Worm (Caenorhabditis elegans) whole organism, L3 larva: ENCODE results near the gene F56D6.21.

Experiments
- ZK546.5 ChIP-seq: sonication (generic microtip); optimal IDR thresholded peaks from 2 replicates; lab custom pipeline; 2017; ENCODE audit warnings: missing biosample characterization, missing genetic modification characterization
- aly-2 ChIP-seq: fragments of 150-350 bp; optimal IDR thresholded peaks from 2 replicates; lab custom pipeline; 2014; ENCODE audit warnings: missing biosample characterization, missing genetic modification characterization
- ama-1 ChIP-seq: fragments of 150-350 bp; optimal IDR thresholded peaks from 2 replicates; lab custom pipeline; 2018
- ceh-16 ChIP-seq: sonication (generic microtip); optimal IDR thresholded peaks from 2 replicates; lab custom pipeline; 2017; ENCODE audit warnings: missing biosample characterization, missing genetic modification characterization
- daf-12 ChIP-seq: fragments of 150-350 bp; optimal IDR thresholded peaks from 2 replicates; lab custom pipeline; 2014; ENCODE audit warnings: missing biosample characterization, missing genetic modification reagents, missing genetic modification characterization
- egl-27 ChIP-seq: sonication (generic microtip); optimal IDR thresholded peaks from 4 replicates; lab custom pipeline; 2017; ENCODE audit warnings: missing biosample characterization, missing genetic modification reagents, missing genetic modification characterization
- egl-5 ChIP-seq: fragments of 150-350 bp; optimal IDR thresholded peaks from 2 replicates; lab custom pipeline; 2017; ENCODE audit warnings: missing biosample characterization, missing genetic modification reagents, missing genetic modification characterization, inconsistent platforms
- elt-2 ChIP-seq: sonication (generic microtip); optimal IDR thresholded peaks from 2 replicates; lab custom pipeline; 2016; ENCODE audit warnings: missing genetic modification reagents, mild to moderate bottlenecking, missing genetic modification characterization, missing compliant biosample characterization
- elt-3 ChIP-seq, 3 experiments: fragments of 150-350 bp in 1 of 3; sonication (generic microtip) in 2 of 3; optimal IDR thresholded peaks; 2 replicates in 2 of 3; 4 replicates in 1 of 3; lab custom pipeline; 2014 to 2017; ENCODE audit warnings: missing biosample characterization in 3 of 3, missing genetic modification characterization in 3 of 3
- fkh-10 ChIP-seq: sonication (generic microtip); optimal IDR thresholded peaks from 2 replicates; lab custom pipeline; 2017; ENCODE audit warnings: missing biosample characterization, missing genetic modification reagents, missing genetic modification characterization
- fkh-2 ChIP-seq: fragments of 150-350 bp; optimal IDR thresholded peaks from 2 replicates; lab custom pipeline; 2014; ENCODE audit warnings: missing biosample characterization, missing genetic modification reagents, missing genetic modification characterization
- fos-1 ChIP-seq: fragments of 150-350 bp; optimal IDR thresholded peaks from 2 replicates; lab custom pipeline; 2014; ENCODE audit warnings: missing biosample characterization, missing genetic modification characterization
- jun-1 ChIP-seq: fragments of 150-350 bp; optimal IDR thresholded peaks from 2 replicates; lab custom pipeline; 2014; ENCODE audit warnings: missing biosample characterization, missing genetic modification reagents, missing genetic modification characterization
- lin-15B ChIP-seq: fragments of 150-350 bp; optimal IDR thresholded peaks from 2 replicates; lab custom pipeline; 2014; ENCODE audit warnings: missing biosample characterization, missing genetic modification characterization
- lin-39 ChIP-seq: fragments of 150-350 bp; optimal IDR thresholded peaks from 2 replicates; lab custom pipeline; 2018; ENCODE audit warnings: missing biosample characterization, missing genetic modification reagents, missing genetic modification characterization
- lsy-12 ChIP-seq: sonication (generic microtip); optimal IDR thresholded peaks from 2 replicates; lab custom pipeline; 2016; ENCODE audit warnings: mild to moderate bottlenecking, missing genetic modification characterization, missing compliant biosample characterization
- mml-1 ChIP-seq: fragments of 150-350 bp; sonication (generic microtip); optimal IDR thresholded peaks from 3 replicates; lab custom pipeline; 2014; ENCODE audit warnings: missing biosample characterization, missing genetic modification characterization
- nfya-1 ChIP-seq: sonication (generic microtip); optimal IDR thresholded peaks from 2 replicates; lab custom pipeline; 2017; ENCODE audit warnings: missing genetic modification characterization, mild to moderate bottlenecking, missing compliant biosample characterization, antibody characterized with exemption, moderate library complexity; ENCODE audit not compliant: insufficient read depth
- nhr-11 ChIP-seq: fragments of 150-350 bp; optimal IDR thresholded peaks from 2 replicates; lab custom pipeline; 2014; ENCODE audit warnings: missing biosample characterization, missing genetic modification characterization
- nhr-23 ChIP-seq: fragments of 150-350 bp; optimal IDR thresholded peaks from 2 replicates; lab custom pipeline; 2014; ENCODE audit warnings: missing biosample characterization, missing genetic modification reagents, missing genetic modification characterization
- pha-4 ChIP-seq: fragments of 150-350 bp; optimal IDR thresholded peaks from 2 replicates; lab custom pipeline; 2014; ENCODE audit warnings: missing biosample characterization, missing genetic modification reagents, missing genetic modification characterization
- pqm-1 ChIP-seq: fragments of 150-350 bp; optimal IDR thresholded peaks from 2 replicates; lab custom pipeline; 2017; ENCODE audit warnings: missing biosample characterization, missing genetic modification characterization, inconsistent platforms
- sea-2 ChIP-seq: fragments of 150-350 bp; sonication (generic microtip); optimal IDR thresholded peaks from 4 replicates; lab custom pipeline; 2014; ENCODE audit warnings: missing biosample characterization, missing genetic modification reagents, missing genetic modification characterization
- skn-1 ChIP-seq: fragments of 150-350 bp; optimal IDR thresholded peaks from 2 replicates; lab custom pipeline; 2014; ENCODE audit warnings: missing biosample characterization, missing genetic modification characterization
- snpc-4 ChIP-seq: fragments of 150-350 bp; optimal IDR thresholded peaks from 2 replicates; lab custom pipeline; 2014; ENCODE audit warnings: missing biosample characterization, missing genetic modification characterization
- tbx-2 ChIP-seq: sonication (generic microtip); optimal IDR thresholded peaks from 2 replicates; lab custom pipeline; 2016; ENCODE audit warnings: mild to moderate bottlenecking, missing genetic modification characterization, missing compliant biosample characterization
- unc-39 ChIP-seq: sonication (generic microtip); optimal IDR thresholded peaks from 4 replicates; lab custom pipeline; 2017; ENCODE audit warnings: missing biosample characterization, missing genetic modification characterization
- unc-62 ChIP-seq: fragments of 150-350 bp; sonication (generic microtip); optimal IDR thresholded peaks from 4 replicates; lab custom pipeline; 2014; ENCODE audit warnings: missing biosample characterization, missing genetic modification reagents, missing genetic modification characterization
- zag-1 ChIP-seq: fragments of 150-350 bp; optimal IDR thresholded peaks from 2 replicates; lab custom pipeline; 2014; ENCODE audit warnings: missing biosample characterization, missing genetic modification characterization
- ztf-11 ChIP-seq: fragments of 150-350 bp; optimal IDR thresholded peaks from 2 replicates; lab custom pipeline; 2014; ENCODE audit warnings: missing biosample characterization, missing genetic modification characterization
- ztf-4 ChIP-seq: fragments of 150-350 bp; optimal IDR thresholded peaks from 2 replicates; lab custom pipeline; 2014; ENCODE audit warnings: missing biosample characterization, missing genetic modification characterization

F56D6.21 gene

ce11 chrIV:3892027-3892426 is 12.7 kb upstream of the F56D6.21 start, which contains the start of gene F56D6.9:
Gene F56D6.9 (plus strand): TSS chrIV:3892327.
- TF ChIP-seq egl-27 (tag; lab: Kevin White, UChicago) (no peak), ama-1 (lab: Kevin White, UChicago) (no peak), egl-5 (tag; lab: Kevin White, UChicago) (no peak), unc-62 (no peak), nhr-23 (tag; lab: Kevin White, UChicago) (no peak), daf-12 (tag; lab: Kevin White, UChicago) (no peak), aly-2 (tag; lab: Kevin White, UChicago) (no peak), skn-1 (tag; lab: Kevin White, UChicago) (no peak), elt-2 (tag; lab: Kevin White, UChicago) (no peak), unc-39 (no peak), tbx-2 (tag; lab: Kevin White, UChicago) (no peak), lsy-12 (tag; lab: Kevin White, UChicago) (no peak)
- TF ChIP-seq, all 47 proteins: peak for 0

- TF ChIP-seq pha-4, result no peak
- TF ChIP-seq, all 47 proteins: peak for 0
These were observed 10.7 kb upstream of the F56D6.21 start, which contains the start of gene F56D6.8 for ce11 chrIV:3894004-3894480. Gene F56D6.8 (minus strand): TSS chrIV:3894430.

- TF ChIP-seq sea-2 (GFP tag; lab: Kevin White, UChicago), result no peak
- no peak for TF ChIP-seq ZK546.5 (tag; lab: Kevin White, UChicago)
- TF ChIP-seq fkh-10 (GFP tag; lab: Kevin White, UChicago), result no peak
- TF ChIP-seq lin-39, result no peak
- TF ChIP-seq egl-5 (tag; lab: Kevin White, UChicago), result no peak
- TF ChIP-seq jun-1 (tag; lab: Kevin White, UChicago), result no peak
- no peak for TF ChIP-seq ama-1 (lab: Kevin White, UChicago)
- TF ChIP-seq elt-2 (tag; lab: Kevin White, UChicago), result no peak
- no peak for TF ChIP-seq fkh-2 (tag; lab: Kevin White, UChicago)
- TF ChIP-seq ceh-16 (tag; lab: Kevin White, UChicago), result no peak
- no peak for TF ChIP-seq ztf-11 (tag; lab: Kevin White, UChicago)
These were observed 9.9 kb upstream of the F56D6.21 start, which contains the start of gene dct-8 for ce11 chrIV:3894770-3895169. Gene dct-8 (plus strand): TSS chrIV:3895070.

ce11 chrIV:3899719-3900554 is 4.8 kb upstream of the F56D6.21 start, which contains the start of gene srz-62:
Gene srz-62 (plus strand): TSS chrIV:3900504.
- TF ChIP-seq egl-27 (tag; lab: Kevin White, UChicago), result peak; percentile 92
- no peak for TF ChIP-seq nhr-11
- no peak for TF ChIP-seq nfya-1 (tag; lab: Kevin White, UChicago)
- peak; percentile 98 for TF ChIP-seq jun-1 (tag; lab: Kevin White, UChicago)
- no peak for TF ChIP-seq snpc-4 (tag; lab: Kevin White, UChicago)
- peak; percentile 100 for TF ChIP-seq pqm-1 (tag; lab: Kevin White, UChicago)
- no peak for TF ChIP-seq ztf-11 (tag; lab: Kevin White, UChicago)
- no peak for TF ChIP-seq elt-3 (tag; optimal IDR thresholded peaks at IDR 0.05; lab: Kevin White, UChicago)
- no peak for TF ChIP-seq lin-39
- peak; percentile 100 for TF ChIP-seq elt-2 (tag; lab: Kevin White, UChicago)
- no peak for TF ChIP-seq mml-1 (tag; lab: Kevin White, UChicago)
- TF ChIP-seq fos-1 (tag; lab: Kevin White, UChicago), result peak; percentile 82
- TF ChIP-seq unc-62, result no peak
- no peak for TF ChIP-seq ztf-4 (tag; lab: Kevin White, UChicago)
- no peak for TF ChIP-seq ZK546.5 (tag; lab: Kevin White, UChicago)
- TF ChIP-seq pha-4, result peak; percentile 91

ce11 chrIV:3902955-3903354 is 1.8 kb upstream of the F56D6.21 start, which contains the start of gene F56D6.6:
Gene F56D6.6 (plus strand): TSS chrIV:3903255.
- TF ChIP-seq mml-1 (tag; lab: Kevin White, UChicago) (no peak), lin-39 (no peak), lin-15B (no peak), zag-1 (tag; lab: Kevin White, UChicago) (no peak), fkh-10 (GFP tag; lab: Kevin White, UChicago) (no peak)
